Worm (Caenorhabditis elegans) whole organism, L4 larva: ENCODE results near the gene mes-4.

Experiments used
- F26F4.8 ChIP-seq: fragments of 200-800 bp; sonication (Bioruptor generic); conservative IDR thresholded peaks from 2 replicates; pipeline ENCODE4 v1.3.6; 2022; ENCODE audit warnings: missing genetic modification characterization, missing compliant biosample characterization
- F49E8.2 ChIP-seq: sonication (generic microtip); optimal IDR thresholded peaks from 2 replicates; lab custom pipeline; 2016; ENCODE audit warnings: missing compliant biosample characterization, mild to moderate bottlenecking, missing genetic modification characterization, borderline replicate concordance
- T20F7.1 ChIP-seq: fragments of 200-800 bp; sonication (Bioruptor generic); optimal IDR thresholded peaks from 2 replicates; lab custom pipeline; 2018; ENCODE audit warnings: mild to moderate bottlenecking, missing genetic modification characterization, missing compliant biosample characterization
- Y105C5A.15 ChIP-seq: fragments of 200-800 bp; sonication (Bioruptor generic); IDR thresholded peaks from 2 replicates; pipeline ENCODE4 v1.3.6; 2022; ENCODE audit warnings: missing genetic modification characterization, missing compliant biosample characterization
- ZK337.2 ChIP-seq: fragments of 200-800 bp; sonication (Bioruptor generic); IDR thresholded peaks from 2 replicates; pipeline ENCODE4 v1.3.6; 2022; ENCODE audit warnings: missing genetic modification reagents, missing genetic modification characterization, missing compliant biosample characterization
- ZK546.5 ChIP-seq, 2 experiments: sonication (generic microtip); optimal IDR thresholded peaks; 2 replicates each; lab custom pipeline; 2017; ENCODE audit warnings: missing biosample characterization in 2 of 2, missing genetic modification characterization in 2 of 2
- aha-1 ChIP-seq: fragments of 150-350 bp; peaks from one replicate; lab custom pipeline; 2014; ENCODE audit warnings: missing biosample characterization, missing genetic modification characterization
- ceh-62 ChIP-seq: sonication (generic microtip); optimal IDR thresholded peaks from 2 replicates; lab custom pipeline; 2017; ENCODE audit warnings: missing biosample characterization, missing genetic modification characterization
- ctbp-1 ChIP-seq: fragments of 200-800 bp; sonication (Bioruptor generic); IDR thresholded peaks from 2 replicates; pipeline ENCODE4 v1.3.6; 2022; ENCODE audit warnings: missing genetic modification reagents, missing genetic modification characterization, missing compliant biosample characterization
- daf-16 ChIP-seq, 3 experiments: sonication (generic microtip); optimal IDR thresholded peaks; 2 replicates each; lab custom pipeline; 2016 to 2017; ENCODE audit warnings: missing genetic modification characterization in 3 of 3, missing genetic modification reagents in 3 of 3, mild to moderate bottlenecking in 2 of 3, missing compliant biosample characterization in 2 of 3, missing biosample characterization in 1 of 3, moderate library complexity in 1 of 3
- dmd-6 ChIP-seq: fragments of 200-800 bp; sonication (Bioruptor generic); IDR thresholded peaks from 2 replicates; pipeline ENCODE4 v1.3.6; 2022; ENCODE audit warnings: missing genetic modification reagents, missing genetic modification characterization, missing compliant biosample characterization
- dmd-8 ChIP-seq: fragments of 200-800 bp; sonication (Bioruptor generic); IDR thresholded peaks from 2 replicates; pipeline ENCODE4 v1.3.6; 2022; ENCODE audit warnings: missing genetic modification characterization, missing compliant biosample characterization
- dpl-1 ChIP-seq: fragments of 150-350 bp; optimal IDR thresholded peaks from 2 replicates; lab custom pipeline; 2014; ENCODE audit warnings: missing biosample characterization, missing genetic modification reagents, missing genetic modification characterization
- dve-1 ChIP-seq: sonication (generic microtip); optimal IDR thresholded peaks from 2 replicates; lab custom pipeline; 2017; ENCODE audit warnings: antibody characterized with exemption, mild to moderate bottlenecking, missing genetic modification characterization, missing compliant biosample characterization; ENCODE audit not compliant: insufficient read depth
- egl-27 ChIP-seq: sonication (generic microtip); optimal IDR thresholded peaks from 3 replicates; lab custom pipeline; 2017; ENCODE audit warnings: missing biosample characterization, missing genetic modification reagents, missing genetic modification characterization
- gei-8 ChIP-seq: fragments of 200-800 bp; sonication (Bioruptor generic); optimal IDR thresholded peaks from 2 replicates; lab custom pipeline; 2018; ENCODE audit warnings: mild to moderate bottlenecking, missing genetic modification characterization, missing compliant biosample characterization
- hlh-30 ChIP-seq: sonication (generic microtip); optimal IDR thresholded peaks from 2 replicates; lab custom pipeline; 2017; ENCODE audit warnings: antibody characterized with exemption, mild to moderate bottlenecking, missing genetic modification characterization, missing compliant biosample characterization; ENCODE audit not compliant: insufficient read depth
- hmg-1.1 ChIP-seq: fragments of 200-800 bp; sonication (Bioruptor generic); IDR thresholded peaks from 2 replicates; pipeline ENCODE4 v1.3.6; 2022; ENCODE audit warnings: missing genetic modification reagents, missing genetic modification characterization, missing compliant biosample characterization
- lin-15B ChIP-seq: fragments of 150-350 bp; sonication (generic microtip); optimal IDR thresholded peaks from 3 replicates; lab custom pipeline; 2014; ENCODE audit warnings: missing biosample characterization, missing genetic modification characterization
- madf-5 ChIP-seq, 2 experiments: fragments of 200-800 bp; sonication (Bioruptor generic); IDR thresholded peaks; 2 replicates each; pipeline ENCODE4 v1.3.6; 2022; ENCODE audit warnings: missing compliant biosample characterization in 2 of 2, missing genetic modification characterization in 2 of 2
- mdt-29 ChIP-seq: fragments of 200-800 bp; sonication (Bioruptor generic); IDR thresholded peaks from 2 replicates; pipeline ENCODE4 v1.3.6; 2022; ENCODE audit warnings: missing genetic modification reagents, missing genetic modification characterization, missing compliant biosample characterization
- mep-1 ChIP-seq: fragments of 150-350 bp; sonication (generic microtip); optimal IDR thresholded peaks from 3 replicates; lab custom pipeline; 2014; ENCODE audit warnings: missing biosample characterization, missing genetic modification characterization
- mes-2 ChIP-seq: sonication (generic microtip); optimal IDR thresholded peaks from 2 replicates; lab custom pipeline; 2016; ENCODE audit warnings: missing genotype, mild to moderate bottlenecking, missing genetic modification characterization, missing compliant biosample characterization; ENCODE audit not compliant: poor library complexity, severe bottlenecking
- mxl-3 ChIP-seq: fragments of 200-800 bp; sonication (Bioruptor generic); optimal IDR thresholded peaks from 2 replicates; lab custom pipeline; 2018; ENCODE audit warnings: mild to moderate bottlenecking, missing genetic modification characterization, missing compliant biosample characterization
- nhr-237 ChIP-seq: sonication (generic microtip); optimal IDR thresholded peaks from 2 replicates; lab custom pipeline; 2017; ENCODE audit warnings: missing biosample characterization, missing genetic modification characterization
- nhr-25 ChIP-seq: sonication (generic microtip); optimal IDR thresholded peaks from 2 replicates; lab custom pipeline; 2017; ENCODE audit warnings: missing genetic modification characterization, mild to moderate bottlenecking, missing compliant biosample characterization, antibody characterized with exemption, moderate library complexity, borderline replicate concordance; ENCODE audit not compliant: insufficient read depth
- nhr-28 ChIP-seq: fragments of 150-350 bp; optimal IDR thresholded peaks from 2 replicates; lab custom pipeline; 2014; ENCODE audit warnings: missing biosample characterization, missing genetic modification characterization
- nhr-6 ChIP-seq: fragments of 150-350 bp; optimal IDR thresholded peaks from 2 replicates; lab custom pipeline; 2014; ENCODE audit warnings: missing biosample characterization, missing genetic modification characterization
- nhr-76 ChIP-seq: fragments of 150-350 bp; optimal IDR thresholded peaks from 2 replicates; lab custom pipeline; 2014; ENCODE audit warnings: missing biosample characterization, missing genetic modification characterization
- pqm-1 ChIP-seq: sonication (generic microtip); optimal IDR thresholded peaks from 2 replicates; lab custom pipeline; 2017; ENCODE audit warnings: missing biosample characterization, missing genetic modification characterization
- rbr-2 ChIP-seq: sonication (generic microtip); optimal IDR thresholded peaks from 2 replicates; lab custom pipeline; 2016; ENCODE audit warnings: missing genotype, missing genetic modification characterization, missing compliant biosample characterization
- saeg-2 ChIP-seq: fragments of 200-800 bp; sonication (Bioruptor generic); IDR thresholded peaks from 2 replicates; pipeline ENCODE4 v1.3.6; 2022; ENCODE audit warnings: missing genetic modification reagents, missing genetic modification characterization, missing compliant biosample characterization
- spr-3 ChIP-seq: fragments of 200-800 bp; sonication (Bioruptor generic); optimal IDR thresholded peaks from 2 replicates; lab custom pipeline; 2018; ENCODE audit warnings: mild to moderate bottlenecking, missing genetic modification characterization, missing compliant biosample characterization
- tag-97 ChIP-seq: fragments of 200-800 bp; sonication (Bioruptor generic); IDR thresholded peaks from 2 replicates; pipeline ENCODE4 v1.3.6; 2022; ENCODE audit warnings: missing genetic modification characterization, missing compliant biosample characterization
- tra-1 ChIP-seq: fragments of 200-800 bp; sonication (Bioruptor generic); IDR thresholded peaks from 2 replicates; pipeline ENCODE4 v1.3.6; 2022; ENCODE audit warnings: missing genetic modification reagents, missing genetic modification characterization, missing compliant biosample characterization
- unc-130 ChIP-seq: sonication (generic microtip); optimal IDR thresholded peaks from 2 replicates; lab custom pipeline; 2016; ENCODE audit warnings: missing genetic modification reagents, missing genetic modification characterization, missing compliant biosample characterization
- zag-1 ChIP-seq: fragments of 150-350 bp; optimal IDR thresholded peaks from 2 replicates; lab custom pipeline; 2014; ENCODE audit warnings: missing biosample characterization, missing genetic modification characterization
- zfp-2 ChIP-seq: sonication (generic microtip); optimal IDR thresholded peaks from 2 replicates; lab custom pipeline; 2016; ENCODE audit warnings: mild to moderate bottlenecking, missing genetic modification characterization, missing compliant biosample characterization
- ztf-11 ChIP-seq: fragments of 150-350 bp; optimal IDR thresholded peaks from 2 replicates; lab custom pipeline; 2014; ENCODE audit warnings: missing biosample characterization, missing genetic modification characterization

mes-4 gene

DNA sequence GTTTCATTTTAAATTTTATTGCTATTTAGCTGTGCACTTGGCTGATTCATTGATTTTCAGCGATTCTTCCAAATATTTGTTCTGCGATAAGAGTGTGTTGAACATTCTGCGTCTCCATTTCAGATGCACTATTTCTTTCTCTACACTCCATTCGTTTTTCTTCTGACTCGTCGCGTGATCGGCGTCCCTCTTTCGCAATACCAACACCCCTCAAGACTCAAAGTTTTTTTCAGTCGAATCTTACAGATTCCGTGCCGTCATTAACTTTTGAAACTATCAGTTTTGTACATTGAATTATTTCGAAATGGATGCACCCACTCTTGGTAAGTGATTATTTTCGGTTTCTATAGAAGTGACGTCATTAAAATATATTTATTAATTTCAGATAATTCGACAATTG, 25.6 kb upstream of the mes-4 start, which contains the start of gene frm-10 (continued):
- TF ChIP-seq aha-1 (tag; lab: Kevin White, UChicago) (no peak), T20F7.1 (GFP tag; lab: Kevin White, UChicago) (peak; percentile 80)

DNA sequence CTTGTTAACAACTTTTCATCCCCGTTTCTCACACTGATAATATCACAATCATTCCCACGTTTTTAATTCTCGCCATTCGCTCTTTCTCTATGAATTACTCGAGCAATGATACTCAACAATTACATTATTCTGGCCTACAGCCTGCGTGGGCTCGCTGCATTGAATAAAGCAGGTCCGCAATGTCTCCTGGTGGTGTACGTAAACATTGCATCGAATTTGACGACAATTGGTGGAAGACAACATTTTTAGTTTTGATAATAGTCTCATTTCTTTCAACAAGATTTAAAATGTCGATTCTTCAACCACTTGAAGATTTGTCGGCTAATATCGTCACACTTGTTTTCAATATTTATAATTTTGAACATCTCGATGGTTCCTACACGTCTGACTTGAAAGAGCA, 22.0 kb upstream of the mes-4 start, which contains the start of gene bath-39:
Gene bath-39 (plus strand): TSS at position 137 of the 400 bp plus-strand sequence.
- TF ChIP-seq daf-16 (GFP tag; optimal IDR thresholded peaks at IDR 0.05; lab: Kevin White, UChicago) (no peak), daf-16 (tag; optimal IDR thresholded peaks at IDR 0.05; lab: Kevin White, UChicago) (no peak), unc-130 (GFP tag; lab: Kevin White, UChicago) (no peak), dve-1 (tag; lab: Kevin White, UChicago) (peak; percentile 8), hlh-30 (peak; percentile 8), T20F7.1 (GFP tag; lab: Kevin White, UChicago) (peak; percentile 0), rbr-2 (peak; percentile 3), dpl-1 (GFP tag; lab: Kevin White, UChicago) (peak; percentile 11), nhr-6 (tag; lab: Kevin White, UChicago) (peak; percentile 19), mes-2 (tag; lab: Kevin White, UChicago) (peak; percentile 53)

DNA sequence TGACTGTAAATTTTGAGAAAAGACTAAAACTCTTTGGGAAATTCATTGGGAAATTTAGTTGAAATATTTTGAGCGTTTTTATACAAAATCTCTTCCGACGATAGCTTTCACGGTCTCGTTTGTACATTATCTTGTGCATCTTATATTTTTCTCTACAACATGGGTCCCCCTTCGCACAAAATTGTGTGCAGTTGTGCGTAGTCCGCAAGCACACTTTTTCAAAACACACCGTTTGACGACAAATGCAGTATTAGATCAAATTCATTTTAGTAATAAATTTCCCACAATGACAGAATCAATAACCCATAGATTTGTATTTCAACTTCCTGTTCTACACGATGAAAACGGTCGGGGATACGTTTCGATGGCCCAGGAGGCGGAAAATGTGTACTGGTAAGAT, 20.5 kb upstream of the mes-4 start, which contains the start of gene F25H9.2:
Gene F25H9.2 (plus strand): TSS at position 226 of the 400 bp plus-strand sequence.
- TF ChIP-seq rbr-2 (no peak), mxl-3 (GFP tag; lab: Kevin White, UChicago) (no peak), dpl-1 (GFP tag; lab: Kevin White, UChicago) (peak; percentile 35), saeg-2 (no peak), nhr-6 (tag; lab: Kevin White, UChicago) (peak; percentile 52)

- TF ChIP-seq F49E8.2 (tag; lab: Kevin White, UChicago) (no peak), ztf-11 (tag; lab: Kevin White, UChicago) (no peak), lin-15B (tag; lab: Kevin White, UChicago) (no peak), nhr-237 (no peak), ceh-62 (no peak)
- TF ChIP-seq, all 104 proteins: peak for 0
Observed at ce11 chrV:13455448-13455847, 18.1 kb upstream of the mes-4 start, which contains the start of gene lurp-3. TSS of gene lurp-3 (plus strand) at chrV:13455748.

ce11 chrV:13453334-13453733, 16.0 kb upstream of the mes-4 start, which contains the start of gene lurp-2:
TSS of gene lurp-2 (plus strand) at chrV:13453634.
- TF ChIP-seq dpl-1 (GFP tag; lab: Kevin White, UChicago) (no peak), nhr-25 (no peak), zfp-2 (no peak), ZK337.2 (GFP tag; lab: Robert Waterston, UW) (no peak), pqm-1 (tag; lab: Kevin White, UChicago) (no peak), dmd-6 (no peak), Y105C5A.15 (GFP tag; lab: Robert Waterston, UW) (no peak), gei-8 (no peak), madf-5 (GFP tag; IDR thresholded peaks at IDR 0.05; lab: Robert Waterston, UW) (no peak), F26F4.8 (no peak), zag-1 (tag; lab: Kevin White, UChicago) (no peak)

- TF ChIP-seq madf-5 (GFP tag; IDR thresholded peaks at IDR 0.05; lab: Robert Waterston, UW), result no peak
- TF ChIP-seq daf-16 (GFP tag; optimal IDR thresholded peaks at IDR 0.05; lab: Kevin White, UChicago), result no peak
- peak; percentile 93 for TF ChIP-seq daf-16 (tag; optimal IDR thresholded peaks at IDR 0.05; lab: Kevin White, UChicago)
- TF ChIP-seq nhr-76, result no peak
- no peak for TF ChIP-seq egl-27
- TF ChIP-seq nhr-28 (tag; lab: Kevin White, UChicago), result peak; percentile 84
- TF ChIP-seq dmd-8 (GFP tag; lab: Robert Waterston, UW), result no peak
- peak; percentile 29 for TF ChIP-seq nhr-6 (tag; lab: Kevin White, UChicago)
- no peak for TF ChIP-seq spr-3 (GFP tag; lab: Kevin White, UChicago)
- no peak for TF ChIP-seq mdt-29
- TF ChIP-seq tra-1 (GFP tag; lab: Robert Waterston, UW), result no peak
- TF ChIP-seq hmg-1.1 (GFP tag; lab: Robert Waterston, UW), result no peak
- peak; percentile 36 for TF ChIP-seq dve-1 (tag; lab: Kevin White, UChicago)
- TF ChIP-seq ZK546.5 (tag; optimal IDR thresholded peaks at IDR 0.05; lab: Kevin White, UChicago), result no peak
- TF ChIP-seq ctbp-1 (GFP tag; lab: Robert Waterston, UW), result no peak
- no peak for TF ChIP-seq nhr-25
- no peak for TF ChIP-seq mep-1
- TF ChIP-seq Y105C5A.15 (GFP tag; lab: Robert Waterston, UW), result no peak
- TF ChIP-seq tag-97 (GFP tag; lab: Robert Waterston, UW), result no peak
Observed at ce11 chrV:13445229-13445949, 8.0 kb upstream of the mes-4 start, which contains the start of gene Y2H9A.4. TSS of gene Y2H9A.4 (plus strand) at chrV:13445899.
